Worm (Caenorhabditis elegans): ENCODE data around the gene C28D4.5.

Gene C28D4.5

ce11 chrIV:9706704-9707197, 39.9 kb downstream of the C28D4.5 start, which contains the start of the genes dcaf-1 and dph-3:
Gene dcaf-1, minus strand, starts transcription at chrIV:9706723.
Gene dph-3, plus strand, starts transcription at chrIV:9707147.
- TF ChIP-seq scrt-1 (GFP tag; IDR thresholded peaks at IDR 0.05) (no peak), hmbx-1 (tag; optimal IDR thresholded peaks at IDR 0.05) (no peak)

- TF ChIP-seq scrt-1 (GFP tag; IDR thresholded peaks at IDR 0.05) = no peak
- TF ChIP-seq tbx-11 (GFP tag; IDR thresholded peaks at IDR 0.05) = no peak
- no peak for TF ChIP-seq tbx-37 (GFP tag; conservative IDR thresholded peaks at IDR 0.05)
- TF ChIP-seq flt-1 (GFP tag; IDR thresholded peaks at IDR 0.05) = no peak
- TF ChIP-seq aly-1 (tag; optimal IDR thresholded peaks at IDR 0.05) = no peak
- no peak for TF ChIP-seq F13C5.2 (tag; optimal IDR thresholded peaks at IDR 0.05)
- no peak for TF ChIP-seq ets-7 (tag; optimal IDR thresholded peaks at IDR 0.05)
- TF ChIP-seq hmg-4 (GFP tag; optimal IDR thresholded peaks at IDR 0.05) = no peak
- no peak for TF ChIP-seq B0310.2 (tag; optimal IDR thresholded peaks at IDR 0.05)
- TF ChIP-seq sea-1 (GFP tag; conservative IDR thresholded peaks at IDR 0.05) = no peak
- TF ChIP-seq ama-1 (optimal IDR thresholded peaks at IDR 0.05) = no peak
Observed at ce11 chrIV:9699062-9699461, 47.6 kb downstream of the C28D4.5 start.

- no peak for TF ChIP-seq hmg-4 (GFP tag; optimal IDR thresholded peaks at IDR 0.05)
- TF ChIP-seq pes-1 (GFP tag; IDR thresholded peaks at IDR 0.05) = no peak
- TF ChIP-seq tbx-11 (GFP tag; IDR thresholded peaks at IDR 0.05) = no peak
- no peak for TF ChIP-seq ceh-13 (GFP tag; optimal IDR thresholded peaks at IDR 0.05)
- TF ChIP-seq ceh-36 (tag; optimal IDR thresholded peaks at IDR 0.05) = no peak
- TF ChIP-seq hnd-1 (tag; optimal IDR thresholded peaks at IDR 0.05) = no peak
- no peak for TF ChIP-seq B0310.2 (tag; optimal IDR thresholded peaks at IDR 0.05)
- TF ChIP-seq ets-7 (tag; optimal IDR thresholded peaks at IDR 0.05) = no peak
- no peak for TF ChIP-seq tbx-37 (GFP tag; conservative IDR thresholded peaks at IDR 0.05)
- no peak for TF ChIP-seq scrt-1 (GFP tag; IDR thresholded peaks at IDR 0.05)
- TF ChIP-seq ama-1 (optimal IDR thresholded peaks at IDR 0.05) = no peak
- TF ChIP-seq F13C5.2 (tag; optimal IDR thresholded peaks at IDR 0.05) = no peak
- TF ChIP-seq aly-1 (tag; optimal IDR thresholded peaks at IDR 0.05) = no peak
- TF ChIP-seq hmbx-1 (tag; optimal IDR thresholded peaks at IDR 0.05) = no peak
- TF ChIP-seq flt-1 (GFP tag; IDR thresholded peaks at IDR 0.05) = no peak
- no peak for TF ChIP-seq sea-1 (GFP tag; conservative IDR thresholded peaks at IDR 0.05)
- no peak for TF ChIP-seq tra-4 (tag; optimal IDR thresholded peaks at IDR 0.05)
Observed at ce11 chrIV:9697869-9698268, 48.8 kb downstream of the C28D4.5 start.

ce11 chrIV:9696513-9696912, 50.1 kb downstream of the C28D4.5 start:
- no peak for TF ChIP-seq tra-4 (tag; optimal IDR thresholded peaks at IDR 0.05)
- TF ChIP-seq ama-1 (optimal IDR thresholded peaks at IDR 0.05) = no peak
- no peak for TF ChIP-seq ets-7 (tag; optimal IDR thresholded peaks at IDR 0.05)
- TF ChIP-seq hmg-4 (GFP tag; optimal IDR thresholded peaks at IDR 0.05) = no peak
- no peak for TF ChIP-seq B0310.2 (tag; optimal IDR thresholded peaks at IDR 0.05)
- TF ChIP-seq flt-1 (GFP tag; IDR thresholded peaks at IDR 0.05) = no peak
- no peak for TF ChIP-seq aly-1 (tag; optimal IDR thresholded peaks at IDR 0.05)
